Worm (Caenorhabditis elegans): Measurements from ENCODE around the gene T24H7.2.

- TF ChIP-seq unc-39 (tag; optimal IDR thresholded peaks at IDR 0.05) (no peak), mab-5 (tag; optimal IDR thresholded peaks at IDR 0.05) (no peak), unc-62 (GFP tag; optimal IDR thresholded peaks at IDR 0.05) (no peak), ztf-11 (tag; optimal IDR thresholded peaks at IDR 0.05) (no peak), sptf-1 (tag; optimal IDR thresholded peaks at IDR 0.05) (no peak), nhr-12 (tag; optimal IDR thresholded peaks at IDR 0.05) (no peak), pha-4 (tag; optimal IDR thresholded peaks at IDR 0.05) (no peak), lin-13 (tag; optimal IDR thresholded peaks at IDR 0.05) (no peak), lsy-2 (tag; optimal IDR thresholded peaks at IDR 0.05) (no peak), nhr-2 (tag; optimal IDR thresholded peaks at IDR 0.05) (no peak), elt-3 (tag; optimal IDR thresholded peaks at IDR 0.05) (no peak), snpc-4 (tag; optimal IDR thresholded peaks at IDR 0.05) (no peak)
Measured at ce11 chrII:6248029-6248428, 918 bp downstream of the T24H7.2 start.
